Worm (Caenorhabditis elegans): Measurements from ENCODE around the gene Y51A2D.21.

ce11 chrV:18579684-18580083 is 8.1 kb downstream of the Y51A2D.21 start, which contains the start of gene Y51A2D.13:
- no peak for TF ChIP-seq lin-39 (tag; optimal IDR thresholded peaks at IDR 0.05)
- TF ChIP-seq nhr-77 (tag; optimal IDR thresholded peaks at IDR 0.05), result no peak
- no peak for TF ChIP-seq nhr-11 (tag; optimal IDR thresholded peaks at IDR 0.05)
- no peak for TF ChIP-seq ceh-9 (tag; optimal IDR thresholded peaks at IDR 0.05)
- TF ChIP-seq sea-2 (GFP tag; optimal IDR thresholded peaks at IDR 0.05), result no peak
- TF ChIP-seq snpc-4 (tag; optimal IDR thresholded peaks at IDR 0.05), result no peak
- TF ChIP-seq fos-1 (tag; optimal IDR thresholded peaks at IDR 0.05), result no peak
- no peak for TF ChIP-seq nhr-23 (tag; optimal IDR thresholded peaks at IDR 0.05)
- no peak for TF ChIP-seq nhr-237 (tag; optimal IDR thresholded peaks at IDR 0.05)
- no peak for TF ChIP-seq ztf-11 (tag; optimal IDR thresholded peaks at IDR 0.05)
